Worm (Caenorhabditis elegans) whole organism, early embryonic: ENCODE results near the gene Y8A9A.2.
"Not testable (repeated sequence)": the region's sequence is repeated elsewhere in the genome, so short reads cannot be mapped to it uniquely, and the experiment has no call there.

ENCODE experiments used
- B0310.2 ChIP-seq: sonication (generic microtip); optimal IDR thresholded peaks from 2 replicates; lab custom pipeline; 2016; ENCODE audit warnings: mild to moderate bottlenecking, missing genetic modification characterization, missing compliant biosample characterization
- F13C5.2 ChIP-seq: sonication (generic microtip); optimal IDR thresholded peaks from 2 replicates; lab custom pipeline; 2017; ENCODE audit warnings: mild to moderate bottlenecking, missing genetic modification characterization, inconsistent platforms, missing compliant biosample characterization
- aly-1 ChIP-seq: sonication (generic microtip); optimal IDR thresholded peaks from 2 replicates; lab custom pipeline; 2016; ENCODE audit warnings: missing genetic modification characterization, missing compliant biosample characterization
- ama-1 ChIP-seq: fragments of 150-350 bp; optimal IDR thresholded peaks from 2 replicates; lab custom pipeline; 2014
- ceh-13 ChIP-seq: fragments of 200-800 bp; sonication (Bioruptor generic); optimal IDR thresholded peaks from 2 replicates; lab custom pipeline; 2018; ENCODE audit warnings: mild to moderate bottlenecking, missing genetic modification characterization, missing compliant biosample characterization
- ceh-36 ChIP-seq: sonication (generic microtip); optimal IDR thresholded peaks from 2 replicates; lab custom pipeline; 2016; ENCODE audit warnings: missing genetic modification characterization, inconsistent platforms, missing compliant biosample characterization
- ets-7 ChIP-seq: sonication (generic microtip); optimal IDR thresholded peaks from 2 replicates; lab custom pipeline; 2016; ENCODE audit warnings: missing genotype, missing genetic modification characterization, missing compliant biosample characterization
- flt-1 ChIP-seq: fragments of 200-800 bp; sonication (Bioruptor generic); IDR thresholded peaks from 2 replicates; pipeline ENCODE4 v1.3.6; 2022; ENCODE audit warnings: missing genetic modification characterization, missing compliant biosample characterization
- hmbx-1 ChIP-seq: sonication (generic microtip); optimal IDR thresholded peaks from 2 replicates; lab custom pipeline; 2016; ENCODE audit warnings: mild to moderate bottlenecking, missing genetic modification characterization, missing compliant biosample characterization
- hmg-4 ChIP-seq: fragments of 200-800 bp; sonication (Bioruptor generic); optimal IDR thresholded peaks from 2 replicates; lab custom pipeline; 2018; ENCODE audit warnings: mild to moderate bottlenecking, missing genetic modification characterization, missing compliant biosample characterization
- hnd-1 ChIP-seq: sonication (generic microtip); optimal IDR thresholded peaks from 2 replicates; lab custom pipeline; 2016; ENCODE audit warnings: missing genetic modification characterization, missing compliant biosample characterization
- pes-1 ChIP-seq: fragments of 200-800 bp; sonication (Bioruptor generic); IDR thresholded peaks from 2 replicates; pipeline ENCODE4 v1.3.6; 2022; ENCODE audit warnings: missing genetic modification reagents, missing genetic modification characterization, missing compliant biosample characterization
- scrt-1 ChIP-seq: fragments of 200-800 bp; sonication (Bioruptor generic); IDR thresholded peaks from 2 replicates; pipeline ENCODE4 v1.3.6; 2022; ENCODE audit warnings: missing genetic modification characterization, missing compliant biosample characterization
- sea-1 ChIP-seq: fragments of 200-800 bp; sonication (Bioruptor generic); conservative IDR thresholded peaks from 2 replicates; pipeline ENCODE4 v1.3.6; 2022; ENCODE audit warnings: missing genetic modification characterization, missing compliant biosample characterization
- tbx-11 ChIP-seq: fragments of 200-800 bp; sonication (Bioruptor generic); IDR thresholded peaks from 2 replicates; pipeline ENCODE4 v1.3.6; 2022; ENCODE audit warnings: missing genetic modification characterization, missing compliant biosample characterization
- tbx-37 ChIP-seq: fragments of 200-800 bp; sonication (Bioruptor generic); conservative IDR thresholded peaks from 2 replicates; pipeline ENCODE4 v1.3.6; 2022; ENCODE audit warnings: missing genetic modification reagents, missing genetic modification characterization, missing compliant biosample characterization
- tra-4 ChIP-seq: sonication (generic microtip); optimal IDR thresholded peaks from 2 replicates; lab custom pipeline; 2017; ENCODE audit warnings: missing genetic modification characterization, missing compliant biosample characterization

Gene Y8A9A.2

DNA sequence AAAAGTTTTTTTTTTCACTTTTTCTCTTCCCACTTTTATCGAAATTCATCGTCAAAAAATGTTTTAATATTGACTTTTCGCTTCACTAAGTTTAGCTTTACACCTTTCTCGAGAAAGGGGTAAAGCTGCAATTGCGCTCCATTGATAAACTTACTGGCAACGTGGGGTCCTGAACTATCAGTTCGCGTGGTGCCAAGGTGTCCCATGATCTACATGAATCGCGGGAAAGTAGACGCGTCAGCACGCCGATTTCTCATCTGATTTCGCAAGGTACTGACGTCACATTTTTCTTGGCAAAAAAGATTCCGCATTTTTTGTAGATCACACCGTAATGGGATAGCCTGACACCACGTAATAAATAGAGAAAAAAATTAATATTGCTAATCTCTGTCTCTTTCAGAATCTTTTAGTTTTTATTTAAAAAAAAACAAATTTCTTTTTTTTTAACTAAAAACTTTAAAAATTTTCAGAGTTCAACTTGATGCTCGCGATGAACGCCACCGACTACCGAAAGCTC, 16.5 kb downstream of the Y8A9A.2 start, which contains the start of gene lido-15:
TSS of gene lido-15 (plus strand) at position 467 of the 517 bp plus-strand sequence.
- TF ChIP-seq tra-4, result no peak
- TF ChIP-seq pes-1, result no peak
- no peak for TF ChIP-seq scrt-1 (GFP tag; lab: Robert Waterston, UW)
- TF ChIP-seq aly-1 (tag; lab: Kevin White, UChicago), result no peak
- no peak for TF ChIP-seq hnd-1 (tag; lab: Kevin White, UChicago)
- no peak for TF ChIP-seq hmbx-1 (tag; lab: Kevin White, UChicago)
- TF ChIP-seq B0310.2 (tag; lab: Kevin White, UChicago), result no peak
- TF ChIP-seq flt-1 (GFP tag; lab: Robert Waterston, UW), result no peak

DNA sequence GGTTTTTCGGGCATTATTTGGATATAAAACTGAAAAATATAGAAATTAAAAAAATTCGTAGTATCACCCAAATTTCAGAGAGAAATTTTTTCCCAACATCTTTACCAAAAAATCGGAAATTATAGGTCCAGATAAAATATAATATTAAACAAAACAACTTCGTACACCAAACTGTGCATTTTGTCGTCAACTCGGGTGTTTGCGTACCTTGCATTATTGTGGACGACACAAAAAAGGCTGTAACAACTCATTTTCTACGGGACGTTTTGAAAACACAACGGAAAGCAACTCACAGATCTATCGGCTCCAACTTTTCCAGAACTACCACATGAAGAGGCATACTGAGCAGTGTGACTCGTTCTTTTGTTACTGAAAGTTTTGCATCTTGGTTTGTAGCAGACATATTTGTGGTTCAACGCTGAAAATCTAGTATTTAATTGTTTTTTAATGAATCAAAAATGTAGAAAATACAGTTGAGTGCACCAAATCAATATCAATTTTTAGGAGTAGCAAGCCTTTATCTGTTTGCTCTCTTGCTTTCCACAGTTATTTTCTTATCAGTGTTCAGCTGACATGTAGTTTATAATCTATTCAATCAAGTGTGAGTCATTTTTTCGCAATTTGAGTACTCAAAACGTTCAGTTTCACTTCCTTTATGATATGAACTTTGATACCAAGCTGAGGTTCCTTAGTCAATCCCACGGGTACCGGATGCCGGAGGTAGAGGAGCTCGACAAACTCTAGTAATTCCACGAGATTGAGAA, 20.2 kb downstream of the Y8A9A.2 start:
- TF ChIP-seq scrt-1 (GFP tag; lab: Robert Waterston, UW), result no peak

DNA sequence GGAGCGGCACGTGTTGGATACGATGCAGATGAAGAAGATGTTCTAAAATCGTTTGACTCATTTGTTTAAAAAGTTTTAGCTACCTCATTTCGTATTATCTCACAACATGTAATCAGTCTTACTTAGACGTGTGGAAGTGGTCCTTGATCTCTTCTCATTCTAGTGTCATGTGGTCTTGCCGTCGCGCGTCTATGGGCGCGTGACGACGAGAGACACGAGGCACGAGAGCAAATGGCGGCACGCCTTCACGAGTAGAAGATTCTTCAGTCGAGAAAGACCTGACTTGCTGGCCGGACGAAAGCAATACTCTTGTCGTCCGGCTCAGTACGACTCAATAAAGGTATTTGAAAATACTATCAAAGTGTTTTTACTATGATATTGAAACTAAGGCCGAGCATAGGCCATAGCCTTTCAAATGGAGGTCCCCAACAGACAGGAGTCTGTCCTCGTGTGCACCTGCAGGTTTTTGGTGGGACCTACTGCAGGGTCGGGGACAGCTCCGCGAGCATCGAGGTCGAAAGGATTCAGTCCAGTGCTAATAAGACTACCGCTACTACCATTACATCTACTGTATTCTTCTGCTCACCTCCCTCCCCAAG, 20.9 kb downstream of the Y8A9A.2 start, which contains the start of gene fbxa-24:
TSS of gene fbxa-24 (plus strand) at position 276 of the 599 bp plus-strand sequence.
- TF ChIP-seq ets-7 (tag; lab: Kevin White, UChicago); aly-1 (tag; lab: Kevin White, UChicago); ceh-13 (GFP tag; lab: Kevin White, UChicago): not testable (repeated sequence)

DNA sequence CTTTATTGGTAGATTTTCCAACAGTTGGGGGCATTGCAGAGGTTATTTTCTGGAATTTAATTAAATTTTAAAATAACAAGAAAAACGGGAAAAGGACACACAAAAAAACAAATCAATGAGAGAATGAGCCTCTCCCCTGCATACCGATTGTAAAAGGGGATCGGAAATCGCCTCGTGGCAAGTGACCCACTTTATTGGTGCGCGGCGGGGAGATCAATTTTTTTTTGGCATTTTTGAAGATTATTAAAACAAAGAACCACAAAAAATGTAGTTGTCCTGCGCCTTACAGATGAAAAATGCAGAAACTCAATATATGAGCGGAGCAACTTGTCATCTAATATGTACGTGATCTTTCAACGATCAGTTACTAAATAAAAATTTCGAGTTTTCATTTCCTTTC, 25.8 kb downstream of the Y8A9A.2 start, which contains the start of gene F54D10.7:
TSS of gene F54D10.7 (minus strand) at position 49 of the 400 bp plus-strand sequence.
- TF ChIP-seq ceh-13 (GFP tag; lab: Kevin White, UChicago) (no peak), pes-1 (no peak), ceh-36 (tag; lab: Kevin White, UChicago) (no peak), F13C5.2 (tag; lab: Kevin White, UChicago) (no peak), ets-7 (tag; lab: Kevin White, UChicago) (no peak), sea-1 (GFP tag; lab: Robert Waterston, UW) (no peak), flt-1 (GFP tag; lab: Robert Waterston, UW) (no peak), tbx-37 (GFP tag; lab: Robert Waterston, UW) (no peak), scrt-1 (GFP tag; lab: Robert Waterston, UW) (no peak), hmg-4 (GFP tag; lab: Kevin White, UChicago) (no peak), ama-1 (no peak), hmbx-1 (tag; lab: Kevin White, UChicago) (no peak)

DNA sequence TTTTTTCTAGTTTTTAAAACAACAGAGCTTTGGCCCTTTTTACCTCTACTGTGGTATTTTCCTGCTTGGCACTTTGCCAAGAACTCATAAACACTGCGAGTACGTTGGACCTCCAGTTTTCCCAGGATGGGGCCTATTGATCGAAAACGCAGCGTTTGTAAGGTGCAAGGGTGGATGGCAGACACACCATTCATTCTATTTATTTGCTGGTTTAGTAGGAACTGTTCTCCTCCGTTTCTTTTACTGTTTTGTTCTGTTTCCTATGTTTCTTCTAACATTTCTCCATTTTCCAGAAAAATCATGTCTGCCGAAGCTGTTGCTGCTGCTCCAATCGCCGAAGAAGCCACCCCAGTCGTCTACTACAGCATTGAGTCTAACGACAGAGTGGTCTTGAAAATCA, 28.4 kb downstream of the Y8A9A.2 start, which contains the start of gene skr-15:
TSS of gene skr-15 (plus strand) at position 301 of the 400 bp plus-strand sequence.
- no peak for TF ChIP-seq hmbx-1 (tag; lab: Kevin White, UChicago)
- TF ChIP-seq scrt-1 (GFP tag; lab: Robert Waterston, UW), result no peak
- TF ChIP-seq flt-1 (GFP tag; lab: Robert Waterston, UW), result no peak
- TF ChIP-seq ama-1, result no peak
- TF ChIP-seq ceh-13 (GFP tag; lab: Kevin White, UChicago), result no peak
- TF ChIP-seq sea-1 (GFP tag; lab: Robert Waterston, UW), result no peak

DNA sequence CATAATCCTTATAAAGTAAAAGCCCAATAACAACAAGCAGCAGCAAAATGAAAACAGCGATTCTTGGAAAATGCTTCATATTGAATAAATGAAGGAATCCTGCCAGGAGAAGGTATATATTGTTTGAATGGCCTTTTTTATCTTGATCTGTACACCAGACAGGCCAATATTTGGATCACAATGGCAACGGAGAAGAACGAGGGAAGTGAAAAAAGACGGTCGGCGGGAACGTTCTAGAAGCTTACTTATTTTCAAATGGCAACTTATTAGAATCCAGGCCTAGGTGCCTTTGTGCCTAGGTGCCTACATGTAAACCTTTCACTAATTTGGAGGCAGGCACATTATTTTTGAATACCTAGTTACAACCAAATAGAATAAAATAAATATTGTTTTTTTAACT, 32.4 kb downstream of the Y8A9A.2 start, which contains the start of gene F54D10.8:
TSS of gene F54D10.8 (minus strand) at position 101 of the 400 bp plus-strand sequence.
- TF ChIP-seq aly-1 (tag; lab: Kevin White, UChicago), result no peak
- no peak for TF ChIP-seq hmg-4 (GFP tag; lab: Kevin White, UChicago)
- TF ChIP-seq ama-1, result no peak
- no peak for TF ChIP-seq tbx-37 (GFP tag; lab: Robert Waterston, UW)
- TF ChIP-seq tra-4, result no peak
- TF ChIP-seq tbx-11 (GFP tag; lab: Robert Waterston, UW), result no peak
- TF ChIP-seq flt-1 (GFP tag; lab: Robert Waterston, UW), result no peak
- no peak for TF ChIP-seq scrt-1 (GFP tag; lab: Robert Waterston, UW)
- no peak for TF ChIP-seq sea-1 (GFP tag; lab: Robert Waterston, UW)

DNA sequence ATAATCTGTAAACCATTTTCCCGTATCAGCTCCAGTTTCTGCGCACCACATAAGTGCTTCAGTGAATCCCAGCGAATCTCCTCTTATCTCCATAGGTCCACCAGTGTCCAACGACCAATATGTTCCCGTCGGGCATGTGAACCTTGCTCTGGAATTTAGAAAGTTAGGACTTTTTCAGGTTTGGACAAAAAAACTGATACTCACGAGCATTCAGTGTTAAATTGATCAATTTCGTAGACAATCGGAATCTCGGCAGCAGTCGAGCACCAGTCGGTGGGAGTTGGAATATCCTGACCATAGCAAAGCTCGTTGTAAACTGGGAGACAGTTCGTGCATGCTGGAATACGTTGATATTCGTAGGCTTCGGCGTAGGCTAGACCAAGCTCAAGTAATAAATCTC, 34.2 kb downstream of the Y8A9A.2 start:
- TF ChIP-seq B0310.2 (tag; lab: Kevin White, UChicago) (no peak), F13C5.2 (tag; lab: Kevin White, UChicago) (no peak), tra-4 (no peak), hmbx-1 (tag; lab: Kevin White, UChicago) (no peak), scrt-1 (GFP tag; lab: Robert Waterston, UW) (no peak), pes-1 (no peak), ets-7 (tag; lab: Kevin White, UChicago) (no peak), hnd-1 (tag; lab: Kevin White, UChicago) (no peak), ceh-13 (GFP tag; lab: Kevin White, UChicago) (no peak), ceh-36 (tag; lab: Kevin White, UChicago) (no peak), tbx-11 (GFP tag; lab: Robert Waterston, UW) (no peak), tbx-37 (GFP tag; lab: Robert Waterston, UW) (no peak)
